Worm (Caenorhabditis elegans) whole organism, L1 larva: Measurements from ENCODE around the gene F26G1.5.

ENCODE experiments used
- C16A3.4 ChIP-seq: fragments of 150-350 bp; optimal IDR thresholded peaks from 2 replicates; lab custom pipeline; 2014; ENCODE audit warnings: missing biosample characterization, missing genetic modification characterization
- C34B4.2 ChIP-seq: sonication (generic microtip); optimal IDR thresholded peaks from 2 replicates; lab custom pipeline; 2017; ENCODE audit warnings: mild to moderate bottlenecking, missing genetic modification characterization, missing compliant biosample characterization
- aha-1 ChIP-seq: fragments of 150-350 bp; optimal IDR thresholded peaks from 2 replicates; lab custom pipeline; 2014; ENCODE audit warnings: missing biosample characterization, missing genetic modification characterization
- blmp-1 ChIP-seq: fragments of 150-350 bp; optimal IDR thresholded peaks from 2 replicates; lab custom pipeline; 2014; ENCODE audit warnings: missing biosample characterization, missing genetic modification characterization
- ceh-63 ChIP-seq: fragments of 200-800 bp; sonication (Bioruptor generic); optimal IDR thresholded peaks from 2 replicates; lab custom pipeline; 2018; ENCODE audit warnings: mild to moderate bottlenecking, missing genetic modification characterization, missing compliant biosample characterization
- ceh-8 ChIP-seq: fragments of 200-800 bp; sonication (Bioruptor generic); optimal IDR thresholded peaks from 2 replicates; lab custom pipeline; 2018; ENCODE audit warnings: mild to moderate bottlenecking, missing genetic modification characterization, moderate library complexity, missing compliant biosample characterization
- ceh-88 ChIP-seq: fragments of 200-800 bp; sonication (Bioruptor generic); IDR thresholded peaks from 2 replicates; pipeline ENCODE4 v1.3.6; 2022; ENCODE audit warnings: missing genetic modification characterization, missing compliant biosample characterization
- ceh-90 ChIP-seq: sonication (generic microtip); optimal IDR thresholded peaks from 2 replicates; lab custom pipeline; 2016; ENCODE audit warnings: missing genetic modification characterization, missing compliant biosample characterization
- dpl-1 ChIP-seq, 3 experiments: fragments of 150-350 bp in 2 of 3; sonication (generic microtip) in 1 of 3; optimal IDR thresholded peaks; 2 replicates each; lab custom pipeline; 2014 to 2017; ENCODE audit warnings: missing biosample characterization in 3 of 3, missing genetic modification characterization in 3 of 3, missing genetic modification reagents in 3 of 3
- efl-1 ChIP-seq, 4 experiments: fragments of 150-350 bp; optimal IDR thresholded peaks in 3 of 4; peaks in 1 of 4; 1 replicate in 1 of 4; 2 replicates in 3 of 4; lab custom pipeline; 2014; ENCODE audit warnings: missing biosample characterization in 2 of 4, missing genetic modification characterization in 2 of 4, missing genetic modification reagents in 2 of 4
- efl-3 ChIP-seq: fragments of 200-800 bp; sonication (Bioruptor generic); optimal IDR thresholded peaks from 2 replicates; lab custom pipeline; 2018; ENCODE audit warnings: mild to moderate bottlenecking, missing genetic modification characterization, missing compliant biosample characterization
- egl-27 ChIP-seq, 2 experiments: fragments of 150-350 bp in 1 of 2; sonication (generic microtip); optimal IDR thresholded peaks; 3 replicates each; lab custom pipeline; 2017 to 2018; ENCODE audit warnings: missing biosample characterization in 2 of 2, missing genetic modification characterization in 2 of 2, missing genetic modification reagents in 2 of 2
- elt-2 ChIP-seq: sonication (generic microtip); optimal IDR thresholded peaks from 2 replicates; lab custom pipeline; 2016; ENCODE audit warnings: missing genetic modification characterization, mild to moderate bottlenecking, inconsistent platforms, missing compliant biosample characterization, missing genetic modification reagents
- elt-3 ChIP-seq, 6 experiments: fragments of 150-350 bp in 1 of 6; sonication (generic microtip); optimal IDR thresholded peaks; 2 replicates each; lab custom pipeline; 2017 to 2018; ENCODE audit warnings: missing biosample characterization in 6 of 6, missing genetic modification characterization in 6 of 6, inconsistent platforms in 1 of 6
- fkh-10 ChIP-seq: sonication (generic microtip); optimal IDR thresholded peaks from 2 replicates; lab custom pipeline; 2017; ENCODE audit warnings: missing biosample characterization, missing genetic modification reagents, missing genetic modification characterization
- fkh-8 ChIP-seq: sonication (generic microtip); optimal IDR thresholded peaks from 2 replicates; lab custom pipeline; 2016; ENCODE audit warnings: mild to moderate bottlenecking, missing genetic modification characterization, missing compliant biosample characterization
- hlh-4 ChIP-seq: sonication (generic microtip); optimal IDR thresholded peaks from 2 replicates; lab custom pipeline; 2016; ENCODE audit warnings: mild to moderate bottlenecking, missing genetic modification characterization, missing compliant biosample characterization
- hpl-2 ChIP-seq: fragments of 150-350 bp; optimal IDR thresholded peaks from 2 replicates; lab custom pipeline; 2014; ENCODE audit warnings: missing biosample characterization, missing genetic modification reagents, missing genetic modification characterization
- lin-13 ChIP-seq: fragments of 150-350 bp; optimal IDR thresholded peaks from 2 replicates; lab custom pipeline; 2014; ENCODE audit warnings: missing biosample characterization, missing genetic modification reagents, missing genetic modification characterization
- lin-14 ChIP-seq: fragments of 200-800 bp; sonication (Bioruptor generic); optimal IDR thresholded peaks from 2 replicates; lab custom pipeline; 2018; ENCODE audit warnings: mild to moderate bottlenecking, missing genetic modification characterization, moderate library complexity, missing compliant biosample characterization
- lin-35 ChIP-seq, 2 experiments: fragments of 150-350 bp; optimal IDR thresholded peaks; 2 replicates each; lab custom pipeline; 2014; ENCODE audit warnings: missing biosample characterization in 2 of 2, missing genetic modification characterization in 2 of 2, missing genetic modification reagents in 2 of 2
- lir-3 ChIP-seq: sonication (generic microtip); optimal IDR thresholded peaks from 2 replicates; lab custom pipeline; 2016; ENCODE audit warnings: mild to moderate bottlenecking, missing genetic modification characterization, moderate library complexity, missing compliant biosample characterization; ENCODE audit not compliant: poor library complexity
- lsy-2 ChIP-seq, 2 experiments: fragments of 150-350 bp; optimal IDR thresholded peaks; 2 replicates each; lab custom pipeline; 2014; ENCODE audit warnings: missing biosample characterization in 2 of 2, missing genetic modification characterization in 2 of 2
- mab-9 ChIP-seq: fragments of 200-800 bp; sonication (Bioruptor generic); IDR thresholded peaks from 2 replicates; pipeline ENCODE4 v1.3.6; 2022; ENCODE audit warnings: missing genetic modification reagents, missing genetic modification characterization, missing compliant biosample characterization
- mdl-1 ChIP-seq, 2 experiments: fragments of 150-350 bp; optimal IDR thresholded peaks; 2 replicates each; lab custom pipeline; 2014 to 2017; ENCODE audit warnings: missing biosample characterization in 2 of 2, missing genetic modification characterization in 2 of 2, inconsistent platforms in 1 of 2
- mep-1 ChIP-seq: fragments of 150-350 bp; optimal IDR thresholded peaks from 2 replicates; lab custom pipeline; 2014; ENCODE audit warnings: missing biosample characterization, missing genetic modification characterization
- nhr-11 ChIP-seq: fragments of 150-350 bp; optimal IDR thresholded peaks from 2 replicates; lab custom pipeline; 2014; ENCODE audit warnings: missing biosample characterization, missing genetic modification characterization
- nhr-19 ChIP-seq: fragments of 200-800 bp; sonication (Bioruptor generic); conservative IDR thresholded peaks from 2 replicates; pipeline ENCODE4 v1.3.6; 2022; ENCODE audit warnings: missing genetic modification characterization, missing compliant biosample characterization
- nhr-20 ChIP-seq: sonication (generic microtip); optimal IDR thresholded peaks from 2 replicates; lab custom pipeline; 2016; ENCODE audit warnings: mild to moderate bottlenecking, missing genetic modification characterization, missing compliant biosample characterization
- nhr-47 ChIP-seq: sonication (generic microtip); optimal IDR thresholded peaks from 2 replicates; lab custom pipeline; 2016; ENCODE audit warnings: mild to moderate bottlenecking, missing genetic modification characterization, moderate library complexity, missing compliant biosample characterization
- nhr-71 ChIP-seq: sonication (generic microtip); optimal IDR thresholded peaks from 2 replicates; lab custom pipeline; 2016; ENCODE audit warnings: mild to moderate bottlenecking, missing genetic modification characterization, moderate library complexity, missing compliant biosample characterization
- nhr-85 ChIP-seq: sonication (generic microtip); peaks from one replicate; lab custom pipeline; 2016; ENCODE audit warnings: missing genetic modification characterization, inconsistent platforms, missing compliant biosample characterization
- nhr-90 ChIP-seq: sonication (generic microtip); optimal IDR thresholded peaks from 2 replicates; lab custom pipeline; 2016; ENCODE audit warnings: mild to moderate bottlenecking, missing genetic modification characterization, missing compliant biosample characterization; ENCODE audit not compliant: poor library complexity
- pqm-1 ChIP-seq: sonication (generic microtip); optimal IDR thresholded peaks from 3 replicates; lab custom pipeline; 2017; ENCODE audit warnings: missing biosample characterization, missing genetic modification characterization
- skn-1 ChIP-seq: fragments of 150-350 bp; optimal IDR thresholded peaks from 2 replicates; lab custom pipeline; 2014; ENCODE audit warnings: missing biosample characterization, missing genetic modification characterization
- snu-23 ChIP-seq: sonication (generic microtip); optimal IDR thresholded peaks from 2 replicates; lab custom pipeline; 2016; ENCODE audit warnings: missing genetic modification characterization, missing compliant biosample characterization
- unc-130 ChIP-seq: fragments of 150-350 bp; optimal IDR thresholded peaks from 2 replicates; lab custom pipeline; 2017; ENCODE audit warnings: missing biosample characterization, missing genetic modification characterization, inconsistent platforms
- vab-15 ChIP-seq: sonication (generic microtip); optimal IDR thresholded peaks from 2 replicates; lab custom pipeline; 2017; ENCODE audit warnings: missing genotype, mild to moderate bottlenecking, missing genetic modification characterization, missing compliant biosample characterization
- xbp-1 ChIP-seq: sonication (generic microtip); optimal IDR thresholded peaks from 2 replicates; lab custom pipeline; 2016; ENCODE audit warnings: missing genetic modification characterization, missing compliant biosample characterization
- zip-4 ChIP-seq: fragments of 200-800 bp; sonication (Bioruptor generic); optimal IDR thresholded peaks from 2 replicates; lab custom pipeline; 2018; ENCODE audit warnings: mild to moderate bottlenecking, missing genetic modification characterization, moderate library complexity, missing compliant biosample characterization
- ztf-4 ChIP-seq: fragments of 150-350 bp; optimal IDR thresholded peaks from 2 replicates; lab custom pipeline; 2014; ENCODE audit warnings: missing biosample characterization, missing genetic modification characterization

F26G1.5 gene

DNA sequence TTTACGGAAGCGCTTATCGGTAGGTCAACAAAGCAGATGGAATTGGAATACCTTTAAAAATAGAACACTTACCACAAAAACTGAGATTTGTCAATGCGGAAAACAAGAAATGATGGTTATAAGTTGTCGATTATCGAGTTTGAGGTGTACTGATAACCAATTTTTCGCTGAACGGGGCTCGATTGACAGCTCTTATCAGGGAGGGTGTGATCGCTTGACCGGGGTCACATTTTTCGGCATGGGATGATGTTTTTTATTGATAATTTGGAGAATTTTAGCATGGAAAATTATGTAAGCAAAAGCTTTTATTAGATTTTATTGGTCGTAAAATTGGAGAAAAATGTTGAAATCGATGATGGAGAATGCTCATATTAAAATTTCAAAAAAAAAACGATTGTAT is 1.3 kb downstream of the F26G1.5 start:
- TF ChIP-seq mab-9 (GFP tag; lab: Robert Waterston, UW) = no peak
- TF ChIP-seq pqm-1 (tag; lab: Kevin White, UChicago) = peak; percentile 82
- TF ChIP-seq elt-2 (tag; lab: Kevin White, UChicago) = peak; percentile 99
- TF ChIP-seq lin-14 (GFP tag; lab: Kevin White, UChicago) = peak; percentile 43
- no peak for TF ChIP-seq nhr-47
- peak in 1 of 2 experiments; percentile 26 for TF ChIP-seq lin-35 (GFP tag; optimal IDR thresholded peaks at IDR 0.05; lab: Kevin White, UChicago)
- TF ChIP-seq ceh-8 (GFP tag; lab: Kevin White, UChicago) = no peak
- TF ChIP-seq fkh-10 (GFP tag; lab: Kevin White, UChicago) = no peak

ce11 chrII:4769096-4769495 is 2.1 kb downstream of the F26G1.5 start:
- TF ChIP-seq lin-13 (GFP tag; lab: Kevin White, UChicago) (no peak), elt-3 (tag; optimal IDR thresholded peaks at IDR 0.05; lab: Kevin White, UChicago) (peak in 1 of 6 experiments; percentile 84), nhr-90 (tag; lab: Kevin White, UChicago) (peak; percentile 4), elt-2 (tag; lab: Kevin White, UChicago) (peak; percentile 91), fkh-8 (tag; lab: Kevin White, UChicago) (no peak), lsy-2 (tag; optimal IDR thresholded peaks at IDR 0.05; lab: Kevin White, UChicago) (no peak), nhr-20 (tag; lab: Kevin White, UChicago) (peak; percentile 39), nhr-85 (tag; lab: Kevin White, UChicago) (peak; percentile 75), C16A3.4 (peak; percentile 30), efl-1 (optimal IDR thresholded peaks at IDR 0.05; lab: Kevin White, UChicago) (no peak), efl-1 (GFP tag; optimal IDR thresholded peaks at IDR 0.05 in 1 of 2; lab: Kevin White, UChicago) (peak in 1 of 2 experiments; percentile 73), hpl-2 (GFP tag; lab: Kevin White, UChicago) (no peak), lin-14 (GFP tag; lab: Kevin White, UChicago) (peak; percentile 30), xbp-1 (tag; lab: Kevin White, UChicago) (no peak), lin-35 (GFP tag; optimal IDR thresholded peaks at IDR 0.05; lab: Kevin White, UChicago) (peak in 1 of 2 experiments; percentile 42), blmp-1 (peak; percentile 84), C34B4.2 (tag; lab: Kevin White, UChicago) (no peak)

ce11 chrII:4767612-4768011 is 3.6 kb downstream of the F26G1.5 start:
- TF ChIP-seq nhr-20 (tag; lab: Kevin White, UChicago) (peak; percentile 7), lin-14 (GFP tag; lab: Kevin White, UChicago) (peak; percentile 80), blmp-1 (peak; percentile 48), unc-130 (no peak), nhr-85 (tag; lab: Kevin White, UChicago) (peak; percentile 78), egl-27 (tag; optimal IDR thresholded peaks at IDR 0.05; lab: Kevin White, UChicago) (no peak), mep-1 (tag; lab: Kevin White, UChicago) (peak; percentile 3)

- no peak for TF ChIP-seq dpl-1 (GFP tag; optimal IDR thresholded peaks at IDR 0.05; lab: Kevin White, UChicago)
These were observed 4.9 kb downstream of the F26G1.5 start, which contains the start of gene ttm-2 for ce11 chrII:4766284-4766683. Gene ttm-2, minus strand, starts transcription at chrII:4766384.

ce11 chrII:4762574-4763285 is 8.5 kb downstream of the F26G1.5 start, which contains the start of gene F26G1.2:
Gene F26G1.2, plus strand, starts transcription at chrII:4763081.
- TF ChIP-seq nhr-11 (tag; lab: Kevin White, UChicago) (no peak), ztf-4 (tag; lab: Kevin White, UChicago) (no peak), hlh-4 (tag; lab: Kevin White, UChicago) (no peak), skn-1 (no peak), snu-23 (GFP tag; lab: Kevin White, UChicago) (peak; percentile 11), xbp-1 (tag; lab: Kevin White, UChicago) (peak; percentile 36), nhr-47 (no peak), aha-1 (no peak), nhr-19 (GFP tag; lab: Robert Waterston, UW) (no peak), ceh-8 (GFP tag; lab: Kevin White, UChicago) (no peak), lin-14 (GFP tag; lab: Kevin White, UChicago) (peak; percentile 8), ceh-88 (GFP tag; lab: Robert Waterston, UW) (no peak), efl-1 (optimal IDR thresholded peaks at IDR 0.05; lab: Kevin White, UChicago) (no peak), efl-1 (GFP tag; optimal IDR thresholded peaks at IDR 0.05 in 1 of 2; lab: Kevin White, UChicago) (peak in 1 of 2 experiments; percentile 90), ceh-63 (GFP tag; lab: Kevin White, UChicago) (no peak), lir-3 (tag; lab: Kevin White, UChicago) (no peak), efl-3 (no peak), vab-15 (tag; lab: Kevin White, UChicago) (no peak), ceh-90 (tag; lab: Kevin White, UChicago) (no peak), zip-4 (no peak), nhr-71 (peak; percentile 50), mdl-1 (tag; optimal IDR thresholded peaks at IDR 0.05; lab: Kevin White, UChicago) (no peak)
